Fruit fly (Drosophila melanogaster) whole organism, embryonic: ENCODE measurements around the gene RfC3.

Source experiments
- B-H1 ChIP-seq: fragments of 200-800 bp; sonication (Bioruptor generic); IDR thresholded peaks from 3 replicates; pipeline ENCODE4 v1.3.6; 2022; ENCODE audit warnings: missing biosample characterization, missing genetic modification characterization
- BEAF-32 ChIP-seq: fragments of 200-800 bp; sonication (Bioruptor generic); optimal IDR thresholded peaks from 3 replicates; lab custom pipeline; 2017; ENCODE audit warnings: missing biosample characterization, missing genetic modification characterization, mild to moderate bottlenecking, moderate library complexity, missing genetic modification reagents
- Blimp-1 ChIP-seq: fragments of 200-800 bp; sonication (Bioruptor generic); optimal IDR thresholded peaks from 3 replicates; lab custom pipeline; 2018; ENCODE audit warnings: missing biosample characterization, missing genetic modification characterization, mild to moderate bottlenecking, moderate library complexity, missing genetic modification reagents
- Bteb2 ChIP-seq: fragments of 200-800 bp; sonication (Bioruptor generic); optimal IDR thresholded peaks from 2 replicates; lab custom pipeline; 2016; ENCODE audit warnings: missing biosample characterization, missing genetic modification characterization
- CG10274 ChIP-seq: fragments of 200-800 bp; sonication (Bioruptor generic); optimal IDR thresholded peaks from 3 replicates; lab custom pipeline; 2017; ENCODE audit warnings: missing biosample characterization, mild to moderate bottlenecking, missing genetic modification characterization
- CG1233 ChIP-seq: fragments of 200-800 bp; sonication (Bioruptor generic); optimal IDR thresholded peaks from 4 replicates; lab custom pipeline; 2018; ENCODE audit warnings: missing biosample characterization, mild to moderate bottlenecking, missing genetic modification characterization
- CG12942 ChIP-seq: fragments of 200-800 bp; sonication (Bioruptor generic); optimal IDR thresholded peaks from 3 replicates; lab custom pipeline; 2016; ENCODE audit warnings: missing biosample characterization, missing genetic modification characterization
- CG13287 ChIP-seq: fragments of 200-800 bp; sonication (Bioruptor generic); IDR thresholded peaks from 2 replicates; pipeline ENCODE4 v1.3.6; 2022; ENCODE audit warnings: missing biosample characterization, missing genetic modification characterization; ENCODE audit not compliant: partially characterized antibody
- CG17361 ChIP-seq: fragments of 200-800 bp; sonication (Bioruptor generic); IDR thresholded peaks from 3 replicates; pipeline ENCODE4 v1.3.6; 2022; ENCODE audit warnings: missing biosample characterization, missing genetic modification characterization
- CG17912 ChIP-seq: fragments of 200-800 bp; sonication (Bioruptor generic); optimal IDR thresholded peaks from 2 replicates; lab custom pipeline; 2018; ENCODE audit warnings: missing biosample characterization, mild to moderate bottlenecking, missing genetic modification characterization
- CG2199 ChIP-seq: fragments of 200-800 bp; sonication (Bioruptor generic); IDR thresholded peaks from 3 replicates; pipeline ENCODE4 v1.3.6; 2022; ENCODE audit warnings: missing biosample characterization, missing genetic modification characterization
- CG34224 ChIP-seq: fragments of 200-800 bp; sonication (Bioruptor generic); IDR thresholded peaks from 3 replicates; pipeline ENCODE4 v1.3.6; 2022; ENCODE audit warnings: missing biosample characterization, missing genetic modification characterization; ENCODE audit not compliant: partially characterized antibody
- CG43689 ChIP-seq: fragments of 200-800 bp; sonication (Bioruptor generic); IDR thresholded peaks from 2 replicates; pipeline ENCODE4 v1.3.6; 2022; ENCODE audit warnings: missing biosample characterization, missing genetic modification characterization
- CG6272 ChIP-seq: fragments of 200-800 bp; sonication (Bioruptor generic); IDR thresholded peaks from 2 replicates; pipeline ENCODE4 v1.3.6; 2022; ENCODE audit warnings: missing biosample characterization, missing genetic modification characterization
- CG6791 ChIP-seq: fragments of 200-800 bp; sonication (Bioruptor generic); IDR thresholded peaks from 3 replicates; pipeline ENCODE4 v1.3.6; 2022; ENCODE audit warnings: missing biosample characterization, missing genetic modification characterization; ENCODE audit not compliant: partially characterized antibody
- CG7963 ChIP-seq: fragments of 200-800 bp; sonication (Bioruptor generic); IDR thresholded peaks from 3 replicates; pipeline ENCODE4 v1.3.6; 2022; ENCODE audit warnings: missing biosample characterization, missing genetic modification characterization; ENCODE audit not compliant: partially characterized antibody
- CG8089 ChIP-seq: fragments of 200-800 bp; sonication (Bioruptor generic); optimal IDR thresholded peaks from 3 replicates; lab custom pipeline; 2016; ENCODE audit warnings: missing biosample characterization, missing genetic modification characterization
- CG8388 ChIP-seq: fragments of 200-800 bp; sonication (Bioruptor generic); optimal IDR thresholded peaks from 2 replicates; lab custom pipeline; 2019; ENCODE audit warnings: missing biosample characterization, mild to moderate bottlenecking, missing genetic modification characterization, moderate library complexity
- CG8478 ChIP-seq: fragments of >200 bp; optimal IDR thresholded peaks from 2 replicates; lab custom pipeline; 2018
- D19B ChIP-seq: fragments of 200-800 bp; sonication (Bioruptor generic); optimal IDR thresholded peaks from 2 replicates; lab custom pipeline; 2017; ENCODE audit warnings: missing biosample characterization, mild to moderate bottlenecking, missing genetic modification characterization
- Dad ChIP-seq: fragments of 200-800 bp; sonication (Bioruptor generic); optimal IDR thresholded peaks from 3 replicates; lab custom pipeline; 2016; ENCODE audit warnings: missing biosample characterization, missing genetic modification characterization
- Dll ChIP-seq: fragments of 200-800 bp; sonication (Bioruptor generic); IDR thresholded peaks from 4 replicates; pipeline ENCODE4 v1.3.6; 2022; ENCODE audit warnings: missing biosample characterization, missing genetic modification characterization; ENCODE audit not compliant: partially characterized antibody
- Eip74EF ChIP-seq, 2 experiments: fragments of 200-800 bp in 1 of 2; fragments of >200 bp in 1 of 2; sonication (Bioruptor generic) in 1 of 2; optimal IDR thresholded peaks; 2 replicates each; lab custom pipeline; 2017 to 2019; ENCODE audit warnings: missing biosample characterization in 2 of 2, missing genetic modification characterization in 2 of 2, mild to moderate bottlenecking in 1 of 2, moderate library complexity in 1 of 2
- Hand ChIP-seq: fragments of 200-800 bp; sonication (Bioruptor generic); optimal IDR thresholded peaks from 2 replicates; lab custom pipeline; 2017; ENCODE audit warnings: mild to moderate bottlenecking, missing biosample characterization, missing genetic modification reagents, missing genetic modification characterization
- Hr78 ChIP-seq, 2 experiments: fragments of 200-800 bp in 1 of 2; fragments of >200 bp in 1 of 2; sonication (Bioruptor generic) in 1 of 2; optimal IDR thresholded peaks; 2 replicates each; lab custom pipeline; 2017 to 2019; ENCODE audit warnings: missing biosample characterization in 2 of 2, missing genetic modification characterization in 2 of 2, mild to moderate bottlenecking in 1 of 2, moderate library complexity in 1 of 2
- Max ChIP-seq: fragments of 200-800 bp; sonication (Bioruptor generic); optimal IDR thresholded peaks from 2 replicates; lab custom pipeline; 2016; ENCODE audit warnings: missing biosample characterization, mild to moderate bottlenecking, missing genetic modification characterization
- Oaz ChIP-seq: fragments of 200-800 bp; sonication (Bioruptor generic); IDR thresholded peaks from 2 replicates; pipeline ENCODE4 v1.3.6; 2022; ENCODE audit warnings: missing biosample characterization, missing genetic modification characterization
- Opbp ChIP-seq: fragments of 200-800 bp; sonication (Bioruptor generic); IDR thresholded peaks from 3 replicates; pipeline ENCODE4 v1.3.6; 2022; ENCODE audit warnings: missing biosample characterization, missing genetic modification characterization; ENCODE audit not compliant: partially characterized antibody
- Xbp1 ChIP-seq: fragments of 200-800 bp; sonication (Bioruptor generic); optimal IDR thresholded peaks from 3 replicates; lab custom pipeline; 2016; ENCODE audit warnings: missing biosample characterization, mild to moderate bottlenecking, missing genetic modification characterization
- amos ChIP-seq: fragments of 200-800 bp; sonication (Bioruptor generic); IDR thresholded peaks from 2 replicates; pipeline ENCODE4 v1.3.6; 2022; ENCODE audit warnings: missing biosample characterization, missing genetic modification characterization; ENCODE audit not compliant: partially characterized antibody
- az2 ChIP-seq: fragments of 200-800 bp; sonication (Bioruptor generic); optimal IDR thresholded peaks from 3 replicates; lab custom pipeline; 2016; ENCODE audit warnings: missing biosample characterization, missing genetic modification characterization
- chinmo ChIP-seq: fragments of 200-800 bp; sonication (Bioruptor generic); IDR thresholded peaks from 4 replicates; pipeline ENCODE4 v1.3.6; 2022; ENCODE audit warnings: missing biosample characterization, missing genetic modification characterization; ENCODE audit not compliant: partially characterized antibody
- dmrt11E ChIP-seq: fragments of 200-800 bp; sonication (Bioruptor generic); optimal IDR thresholded peaks from 3 replicates; lab custom pipeline; 2018; ENCODE audit warnings: missing biosample characterization, mild to moderate bottlenecking, missing genetic modification characterization, moderate library complexity
- dmrt99B ChIP-seq: fragments of 200-800 bp; sonication (Bioruptor generic); optimal IDR thresholded peaks from 2 replicates; lab custom pipeline; 2018; ENCODE audit warnings: missing biosample characterization, mild to moderate bottlenecking, missing genetic modification characterization, moderate library complexity
- esg ChIP-seq: fragments of 200-800 bp; sonication (Bioruptor generic); conservative IDR thresholded peaks from 2 replicates; pipeline ENCODE4 v1.3.6; 2022; ENCODE audit warnings: missing biosample characterization, missing genetic modification characterization
- fru ChIP-seq: fragments of >200 bp; optimal IDR thresholded peaks from 2 replicates; lab custom pipeline; 2017
- gce ChIP-seq: fragments of 200-800 bp; sonication (Bioruptor generic); IDR thresholded peaks from 3 replicates; pipeline ENCODE4 v1.3.6; 2022; ENCODE audit warnings: missing biosample characterization, missing genetic modification characterization
- gcm ChIP-seq: fragments of 200-800 bp; sonication (Bioruptor generic); optimal IDR thresholded peaks from 2 replicates; lab custom pipeline; 2019; ENCODE audit warnings: missing biosample characterization, mild to moderate bottlenecking, missing genetic modification characterization, moderate library complexity
- gfzf ChIP-seq: fragments of 200-800 bp; sonication (Bioruptor generic); optimal IDR thresholded peaks from 2 replicates; lab custom pipeline; 2016; ENCODE audit warnings: missing biosample characterization, mild to moderate bottlenecking, missing genetic modification characterization, moderate library complexity
- hkb ChIP-seq, 2 experiments: fragments of 200-800 bp in 1 of 2; fragments of >200 bp in 1 of 2; sonication (Bioruptor generic) in 1 of 2; IDR thresholded peaks in 1 of 2; optimal IDR thresholded peaks in 1 of 2; 2 replicates each; pipeline versions ENCODE4 v1.3.6 to Lab custom; 2017 to 2022; ENCODE audit warnings: missing biosample characterization in 1 of 2, missing genetic modification characterization in 1 of 2
- insv ChIP-seq, 2 experiments: fragments of 200-800 bp; sonication (Bioruptor generic); optimal IDR thresholded peaks; 3 replicates each; lab custom pipeline; 2016 to 2018; ENCODE audit warnings: missing biosample characterization in 2 of 2, missing genetic modification characterization in 2 of 2
- kay ChIP-seq: fragments of 200-800 bp; sonication (Bioruptor generic); optimal IDR thresholded peaks from 2 replicates; lab custom pipeline; 2016; ENCODE audit warnings: missing biosample characterization, missing genetic modification characterization
- maf-S ChIP-seq: fragments of 200-800 bp; sonication (Bioruptor generic); optimal IDR thresholded peaks from 2 replicates; lab custom pipeline; 2016; ENCODE audit warnings: missing biosample characterization, missing genetic modification characterization
- odd ChIP-seq: fragments of 200-800 bp; sonication (Bioruptor generic); optimal IDR thresholded peaks from 2 replicates; lab custom pipeline; 2017; ENCODE audit warnings: missing biosample characterization, mild to moderate bottlenecking, missing genetic modification characterization
- phol ChIP-seq: fragments of 200-800 bp; sonication (Bioruptor generic); optimal IDR thresholded peaks from 3 replicates; lab custom pipeline; 2018; ENCODE audit warnings: missing biosample characterization, mild to moderate bottlenecking, missing genetic modification characterization, moderate library complexity
- row ChIP-seq: fragments of 200-800 bp; sonication (Bioruptor generic); IDR thresholded peaks from 3 replicates; pipeline ENCODE4 v1.3.6; 2022; ENCODE audit warnings: missing biosample characterization, missing genetic modification characterization
- sob ChIP-seq: fragments of 200-800 bp; sonication (Bioruptor generic); IDR thresholded peaks from 2 replicates; pipeline ENCODE4 v1.3.6; 2022; ENCODE audit warnings: missing biosample characterization, missing genetic modification characterization
- ttk ChIP-seq: fragments of 200-800 bp; sonication (Bioruptor generic); IDR thresholded peaks from 2 replicates; pipeline ENCODE4 v2.1.2; 2022; ENCODE audit warnings: missing biosample characterization, missing genetic modification characterization
- tx ChIP-seq: fragments of 200-800 bp; sonication (Bioruptor generic); optimal IDR thresholded peaks from 2 replicates; lab custom pipeline; 2016; ENCODE audit warnings: missing biosample characterization, missing genetic modification characterization
- wdn ChIP-seq: fragments of 200-800 bp; sonication (Bioruptor generic); IDR thresholded peaks from 2 replicates; pipeline ENCODE4 v1.3.6; 2022; ENCODE audit warnings: missing biosample characterization, missing genetic modification characterization

The RfC3 gene

DNA sequence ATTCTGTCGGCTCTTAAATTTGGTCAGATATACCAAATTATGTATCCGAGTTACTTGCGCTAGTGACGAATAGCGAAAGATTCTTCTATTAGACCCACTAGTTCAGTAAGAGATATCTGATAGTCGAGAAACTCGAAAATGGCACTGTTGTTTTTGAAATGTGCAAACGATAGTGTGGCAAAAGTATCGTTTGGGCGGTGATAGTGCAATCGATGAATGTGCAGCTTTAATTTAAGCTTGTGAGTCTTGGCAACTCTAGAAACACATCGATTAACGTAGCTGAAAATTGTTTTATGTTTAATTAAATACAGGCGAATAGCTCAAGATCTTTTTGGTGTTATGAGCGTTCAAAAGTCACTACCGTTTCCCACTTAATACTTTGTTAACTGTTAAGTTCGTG, 18.3 kb downstream of the RfC3 start, which contains the start of gene STUB1 (continued):
- TF ChIP-seq wdn (GFP tag; lab: Robert Waterston, UW) (no peak), gcm (no peak), gfzf (GFP tag; lab: Kevin White, UChicago) (peak; percentile 3), CG8388 (no peak), CG12942 (no peak), Dad (GFP tag; lab: Kevin White, UChicago) (peak; percentile 8), Xbp1 (GFP tag; lab: Kevin White, UChicago) (peak; percentile 16), CG1233 (GFP tag; lab: Kevin White, UChicago) (no peak), hkb (optimal IDR thresholded peaks at IDR 0.05; lab: Kevin White, UChicago) (no peak), hkb (GFP tag; IDR thresholded peaks at IDR 0.05; lab: Robert Waterston, UW) (no peak), Max (GFP tag; lab: Kevin White, UChicago) (no peak), CG13287 (GFP tag; lab: Robert Waterston, UW) (peak; percentile 99), gce (GFP tag; lab: Robert Waterston, UW) (no peak), chinmo (peak; percentile 99), CG6272 (GFP tag; lab: Robert Waterston, UW) (peak; percentile 31; the same call in 1 of the 2 replicates), phol (tag; lab: Kevin White, UChicago) (peak; percentile 19), CG10274 (GFP tag; lab: Kevin White, UChicago) (no peak), CG8089 (GFP tag; lab: Kevin White, UChicago) (no peak), CG6791 (GFP tag; lab: Robert Waterston, UW) (peak; percentile 99), BEAF-32 (GFP tag; lab: Kevin White, UChicago) (peak; percentile 94), Oaz (GFP tag; lab: Robert Waterston, UW) (no peak), CG7963 (peak; percentile 99), az2 (GFP tag; lab: Kevin White, UChicago) (no peak), tx (GFP tag; lab: Kevin White, UChicago) (no peak), CG8478 (lab: Kevin White, UChicago) (no peak), Opbp (GFP tag; lab: Robert Waterston, UW) (peak; percentile 97), Hr78 (GFP tag; optimal IDR thresholded peaks at IDR 0.05; lab: Kevin White, UChicago) (no peak), kay (GFP tag; lab: Kevin White, UChicago) (no peak), amos (GFP tag; lab: Robert Waterston, UW) (peak; percentile 98; the same call in 1 of the 2 replicates), CG2199 (GFP tag; lab: Robert Waterston, UW) (0 out of 3 replicates have a peak, but pooled peaks have one; percentile 44), sob (GFP tag; lab: Robert Waterston, UW) (peak; percentile 61), CG34224 (GFP tag; lab: Robert Waterston, UW) (peak; percentile 98), odd (no peak), B-H1 (GFP tag; lab: Robert Waterston, UW) (no peak), Bteb2 (GFP tag; lab: Kevin White, UChicago) (peak; percentile 2), CG17912 (GFP tag; lab: Kevin White, UChicago) (no peak), dmrt99B (tag; lab: Kevin White, UChicago) (no peak), D19B (GFP tag; lab: Kevin White, UChicago) (no peak), insv (GFP tag; optimal IDR thresholded peaks at IDR 0.05; lab: Kevin White, UChicago) (no peak), CG17361 (GFP tag; lab: Robert Waterston, UW) (no peak), CG43689 (no peak), esg (GFP tag; lab: Robert Waterston, UW) (no peak), maf-S (GFP tag; lab: Kevin White, UChicago) (peak; percentile 11), fru (no peak), Hand (GFP tag; lab: Kevin White, UChicago) (no peak), Blimp-1 (GFP tag; lab: Kevin White, UChicago) (no peak), ttk (GFP tag; lab: Robert Waterston, UW) (no peak), dmrt11E (tag; lab: Kevin White, UChicago) (no peak), row (GFP tag; lab: Robert Waterston, UW) (peak; percentile 77), Eip74EF (GFP tag; optimal IDR thresholded peaks at IDR 0.05; lab: Kevin White, UChicago) (no peak), Dll (GFP tag; lab: Robert Waterston, UW) (peak; percentile 95)
